Fruit fly (Drosophila melanogaster) whole organism, embryonic: ENCODE results near the gene CG43796.

Experiments
- Ada2b ChIP-seq: fragments of 200-800 bp; sonication (Bioruptor generic); IDR thresholded peaks from 2 replicates; pipeline ENCODE4 v1.3.6; 2022; ENCODE audit warnings: missing biosample characterization, missing genetic modification characterization
- Asciz ChIP-seq: fragments of 200-800 bp; sonication (Bioruptor generic); optimal IDR thresholded peaks from 2 replicates; lab custom pipeline; 2017; ENCODE audit warnings: missing biosample characterization, mild to moderate bottlenecking, missing genetic modification characterization, missing genetic modification reagents
- Bteb2 ChIP-seq: fragments of 200-800 bp; sonication (Bioruptor generic); optimal IDR thresholded peaks from 2 replicates; lab custom pipeline; 2016; ENCODE audit warnings: missing biosample characterization, missing genetic modification characterization
- CG10462 ChIP-seq: fragments of 200-800 bp; sonication (Bioruptor generic); optimal IDR thresholded peaks from 2 replicates; lab custom pipeline; 2016; ENCODE audit warnings: missing biosample characterization, missing genetic modification characterization
- CG10543 ChIP-seq: fragments of 200-800 bp; sonication (Bioruptor generic); optimal IDR thresholded peaks from 3 replicates; lab custom pipeline; 2017; ENCODE audit warnings: missing biosample characterization, mild to moderate bottlenecking, missing genetic modification characterization, moderate library complexity
- CG11085 ChIP-seq: fragments of 200-800 bp; sonication (Bioruptor generic); IDR thresholded peaks from 2 replicates; pipeline ENCODE4 v1.3.6; 2022; ENCODE audit warnings: missing biosample characterization, missing genetic modification characterization
- CG11247 ChIP-seq: fragments of 200-800 bp; sonication (Bioruptor generic); IDR thresholded peaks from 2 replicates; pipeline ENCODE4 v1.3.6; 2022; ENCODE audit warnings: missing biosample characterization, missing genetic modification characterization
- CG12155 ChIP-seq: fragments of 200-800 bp; sonication (Bioruptor generic); optimal IDR thresholded peaks from 3 replicates; lab custom pipeline; 2016; ENCODE audit warnings: missing biosample characterization, missing genetic modification characterization
- CG12219 ChIP-seq: fragments of 200-800 bp; sonication (Bioruptor generic); optimal IDR thresholded peaks from 3 replicates; lab custom pipeline; 2018; ENCODE audit warnings: missing biosample characterization, mild to moderate bottlenecking, missing genetic modification characterization
- CG12391 ChIP-seq: fragments of 200-800 bp; sonication (Bioruptor generic); optimal IDR thresholded peaks from 3 replicates; lab custom pipeline; 2018; ENCODE audit warnings: missing biosample characterization, mild to moderate bottlenecking, missing genetic modification characterization, moderate library complexity
- CG13424 ChIP-seq: fragments of 200-800 bp; sonication (Bioruptor generic); optimal IDR thresholded peaks from 2 replicates; lab custom pipeline; 2019; ENCODE audit warnings: missing biosample characterization, mild to moderate bottlenecking, missing genetic modification characterization, moderate library complexity
- CG15696 ChIP-seq: fragments of 200-800 bp; sonication (Bioruptor generic); optimal IDR thresholded peaks from 2 replicates; lab custom pipeline; 2019; ENCODE audit warnings: missing biosample characterization, mild to moderate bottlenecking, missing genetic modification characterization, moderate library complexity
- CG17359 ChIP-seq: fragments of 200-800 bp; sonication (Bioruptor generic); optimal IDR thresholded peaks from 3 replicates; lab custom pipeline; 2018; ENCODE audit warnings: missing biosample characterization, mild to moderate bottlenecking, missing genetic modification characterization, moderate library complexity
- CG17612 ChIP-seq: fragments of 200-800 bp; sonication (Bioruptor generic); IDR thresholded peaks from 2 replicates; pipeline ENCODE4 v1.3.6; 2022; ENCODE audit warnings: missing biosample characterization, missing genetic modification characterization
- CG1792 ChIP-seq: fragments of 200-800 bp; sonication (Bioruptor generic); optimal IDR thresholded peaks from 2 replicates; lab custom pipeline; 2016; ENCODE audit warnings: missing biosample characterization, missing genetic modification characterization
- CG2202 ChIP-seq: fragments of 200-800 bp; sonication (Bioruptor generic); optimal IDR thresholded peaks from 2 replicates; lab custom pipeline; 2018; ENCODE audit warnings: missing biosample characterization, mild to moderate bottlenecking, missing genetic modification characterization
- CG30403 ChIP-seq: fragments of 200-800 bp; sonication (Bioruptor generic); optimal IDR thresholded peaks from 3 replicates; lab custom pipeline; 2016; ENCODE audit warnings: missing biosample characterization, missing genetic modification characterization
- CG31224 ChIP-seq: fragments of 200-800 bp; sonication (Bioruptor generic); IDR thresholded peaks from 2 replicates; pipeline ENCODE4 v1.3.6; 2022; ENCODE audit warnings: missing biosample characterization, missing genetic modification characterization
- CG32772 ChIP-seq: fragments of 200-800 bp; sonication (Bioruptor generic); IDR thresholded peaks from 2 replicates; pipeline ENCODE4 v1.3.6; 2022; ENCODE audit warnings: missing biosample characterization, missing genetic modification characterization
- CG3281 ChIP-seq: fragments of 200-800 bp; sonication (Bioruptor generic); optimal IDR thresholded peaks from 3 replicates; lab custom pipeline; 2017; ENCODE audit warnings: missing biosample characterization, mild to moderate bottlenecking, missing genetic modification characterization
- CG33213 ChIP-seq: fragments of 200-800 bp; sonication (Bioruptor generic); optimal IDR thresholded peaks from 3 replicates; lab custom pipeline; 2016; ENCODE audit warnings: missing biosample characterization, missing genetic modification characterization
- CG3407 ChIP-seq: fragments of 200-800 bp; sonication (Bioruptor generic); optimal IDR thresholded peaks from 2 replicates; lab custom pipeline; 2018; ENCODE audit warnings: missing biosample characterization, mild to moderate bottlenecking, missing genetic modification characterization
- CG5953 ChIP-seq: fragments of 200-800 bp; sonication (Bioruptor generic); IDR thresholded peaks from 2 replicates; pipeline ENCODE4 v1.3.6; 2022; ENCODE audit warnings: missing biosample characterization, missing genetic modification characterization
- CG6175 ChIP-seq: fragments of 200-800 bp; sonication (Bioruptor generic); IDR thresholded peaks from 3 replicates; pipeline ENCODE4 v1.3.6; 2022; ENCODE audit warnings: missing biosample characterization, missing genetic modification characterization
- CG6272 ChIP-seq: fragments of 200-800 bp; sonication (Bioruptor generic); IDR thresholded peaks from 2 replicates; pipeline ENCODE4 v1.3.6; 2022; ENCODE audit warnings: missing biosample characterization, missing genetic modification characterization
- CG6854 ChIP-seq: fragments of 200-800 bp; sonication (Bioruptor generic); optimal IDR thresholded peaks from 3 replicates; lab custom pipeline; 2017; ENCODE audit warnings: missing biosample characterization, mild to moderate bottlenecking, missing genetic modification characterization
- CG7839 ChIP-seq: fragments of 200-800 bp; sonication (Bioruptor generic); optimal IDR thresholded peaks from 3 replicates; lab custom pipeline; 2018; ENCODE audit warnings: missing biosample characterization, mild to moderate bottlenecking, missing genetic modification characterization, moderate library complexity
- CG7963 ChIP-seq: fragments of 200-800 bp; sonication (Bioruptor generic); IDR thresholded peaks from 3 replicates; pipeline ENCODE4 v1.3.6; 2022; ENCODE audit warnings: missing biosample characterization, missing genetic modification characterization; ENCODE audit not compliant: partially characterized antibody
- CG9437 ChIP-seq: fragments of 200-800 bp; sonication (Bioruptor generic); optimal IDR thresholded peaks from 2 replicates; lab custom pipeline; 2018; ENCODE audit warnings: missing biosample characterization, mild to moderate bottlenecking, missing genetic modification characterization
- Dll ChIP-seq: fragments of 200-800 bp; sonication (Bioruptor generic); IDR thresholded peaks from 4 replicates; pipeline ENCODE4 v1.3.6; 2022; ENCODE audit warnings: missing biosample characterization, missing genetic modification characterization; ENCODE audit not compliant: partially characterized antibody
- ERR ChIP-seq: fragments of 200-800 bp; sonication (Bioruptor generic); optimal IDR thresholded peaks from 2 replicates; lab custom pipeline; 2016; ENCODE audit warnings: missing biosample characterization, missing genetic modification characterization
- GATAe ChIP-seq: fragments of 200-800 bp; sonication (Bioruptor generic); conservative IDR thresholded peaks from 2 replicates; pipeline ENCODE4 v1.3.6; 2022; ENCODE audit warnings: missing biosample characterization, missing genetic modification characterization
- H15 ChIP-seq: fragments of 200-800 bp; sonication (Bioruptor generic); IDR thresholded peaks from 3 replicates; pipeline ENCODE4 v1.3.6; 2022; ENCODE audit warnings: missing biosample characterization, missing genetic modification characterization
- Nf-YC ChIP-seq: fragments of 200-800 bp; optimal IDR thresholded peaks from 3 replicates; lab custom pipeline; 2019; ENCODE audit warnings: missing biosample characterization, mild to moderate bottlenecking, missing genetic modification characterization, moderate library complexity
- Stat92E ChIP-seq, 3 experiments: fragments of >200 bp in 2 of 3; fragments of 200-800 bp in 1 of 3; sonication (Bioruptor generic) in 1 of 3; optimal IDR thresholded peaks; 2 replicates each; lab custom pipeline; 2017 to 2019; ENCODE audit warnings: missing biosample characterization in 3 of 3, missing genetic modification characterization in 3 of 3, mild to moderate bottlenecking in 1 of 3, moderate library complexity in 1 of 3
- ara ChIP-seq: fragments of 200-800 bp; sonication (Bioruptor generic); IDR thresholded peaks from 2 replicates; pipeline ENCODE4 v1.3.6; 2022; ENCODE audit warnings: missing biosample characterization, missing genetic modification characterization
- chinmo ChIP-seq: fragments of 200-800 bp; sonication (Bioruptor generic); IDR thresholded peaks from 4 replicates; pipeline ENCODE4 v1.3.6; 2022; ENCODE audit warnings: missing biosample characterization, missing genetic modification characterization; ENCODE audit not compliant: partially characterized antibody
- dmrt11E ChIP-seq: fragments of 200-800 bp; sonication (Bioruptor generic); optimal IDR thresholded peaks from 3 replicates; lab custom pipeline; 2018; ENCODE audit warnings: missing biosample characterization, mild to moderate bottlenecking, missing genetic modification characterization, moderate library complexity
- dysf ChIP-seq: fragments of 200-800 bp; sonication (Bioruptor generic); IDR thresholded peaks from 3 replicates; pipeline ENCODE4 v1.3.6; 2022; ENCODE audit warnings: missing biosample characterization, missing genetic modification characterization
- esg ChIP-seq: fragments of 200-800 bp; sonication (Bioruptor generic); conservative IDR thresholded peaks from 2 replicates; pipeline ENCODE4 v1.3.6; 2022; ENCODE audit warnings: missing biosample characterization, missing genetic modification characterization
- ewg ChIP-seq: fragments of 200-800 bp; sonication (Bioruptor generic); optimal IDR thresholded peaks from 3 replicates; lab custom pipeline; 2017; ENCODE audit warnings: mild to moderate bottlenecking, missing biosample characterization, missing genetic modification reagents, missing genetic modification characterization
- insv ChIP-seq, 2 experiments: fragments of 200-800 bp; sonication (Bioruptor generic); optimal IDR thresholded peaks; 3 replicates each; lab custom pipeline; 2016 to 2018; ENCODE audit warnings: missing biosample characterization in 2 of 2, missing genetic modification characterization in 2 of 2
- jumu ChIP-seq: fragments of 200-800 bp; sonication (Bioruptor generic); optimal IDR thresholded peaks from 3 replicates; lab custom pipeline; 2016; ENCODE audit warnings: missing biosample characterization, missing genetic modification characterization
- otp ChIP-seq: fragments of 200-800 bp; sonication (Bioruptor generic); IDR thresholded peaks from 3 replicates; pipeline ENCODE4, ENCODE4 v1.3.6; 2022; ENCODE audit warnings: missing biosample characterization, missing genetic modification characterization
- pho ChIP-seq: fragments of 200-800 bp; sonication (Bioruptor generic); optimal IDR thresholded peaks from 2 replicates; lab custom pipeline; 2016; ENCODE audit warnings: missing biosample characterization, missing genetic modification characterization
- pnt ChIP-seq: fragments of 200-800 bp; sonication (Bioruptor generic); optimal IDR thresholded peaks from 3 replicates; lab custom pipeline; 2016; ENCODE audit warnings: missing biosample characterization, missing genetic modification characterization
- psq ChIP-seq: fragments of 200-800 bp; sonication (Bioruptor generic); optimal IDR thresholded peaks from 2 replicates; lab custom pipeline; 2017; ENCODE audit warnings: missing biosample characterization, missing genetic modification characterization
- sd ChIP-seq: fragments of 200-800 bp; sonication (Bioruptor generic); optimal IDR thresholded peaks from 3 replicates; lab custom pipeline; 2018; ENCODE audit warnings: missing biosample characterization, mild to moderate bottlenecking, missing genetic modification characterization, moderate library complexity
- sr ChIP-seq: fragments of 200-800 bp; sonication (Bioruptor generic); IDR thresholded peaks from 3 replicates; pipeline ENCODE4 v1.3.6; 2022; ENCODE audit warnings: missing biosample characterization, missing genetic modification characterization
- zfh1 ChIP-seq: fragments of 200-800 bp; sonication (Bioruptor generic); IDR thresholded peaks from 3 replicates; pipeline ENCODE4 v1.3.6; 2022; ENCODE audit warnings: missing biosample characterization, missing genetic modification characterization

CG43796 gene

DNA sequence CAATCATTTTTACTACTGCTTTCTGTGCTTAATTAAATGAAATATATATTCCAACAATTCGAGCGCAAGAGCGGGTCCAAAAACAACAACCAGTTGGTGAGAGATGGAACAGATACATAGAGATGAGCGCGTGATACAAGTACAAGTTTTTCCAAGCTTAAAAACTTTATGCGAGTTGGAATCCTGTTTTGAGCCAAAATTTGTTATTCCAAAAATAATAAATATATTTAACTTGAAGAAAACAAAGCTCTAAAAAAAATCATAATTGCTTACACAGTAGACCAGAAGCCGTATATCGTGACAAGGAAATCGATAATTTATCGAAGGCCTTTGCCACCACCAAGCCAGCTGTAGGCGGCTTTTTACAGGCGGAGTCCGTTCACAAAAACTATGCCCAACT lies 32.6 kb downstream of the CG43796 start, which contains the start of the genes CG13097 and PIG-U (continued):
- TF ChIP-seq sr (GFP tag; lab: Robert Waterston, UW) (no peak), Dll (peak; percentile 98), chinmo (no peak), CG2202 (tag; lab: Kevin White, UChicago) (peak; percentile 55), CG31224 (GFP tag; lab: Robert Waterston, UW) (peak; percentile 53; the same call in 1 of the 2 replicates), CG6175 (GFP tag; lab: Robert Waterston, UW) (0 out of 3 replicates have a peak, but pooled peaks have one; percentile 41), psq (GFP tag; lab: Kevin White, UChicago) (peak; percentile 55), CG11085 (peak; percentile 28; the same call in 1 of the 2 replicates), CG7963 (GFP tag; lab: Robert Waterston, UW) (peak; percentile 78; the same call in 2 of the 3 replicates), CG15696 (tag; lab: Kevin White, UChicago) (peak; percentile 83), CG12391 (tag; lab: Kevin White, UChicago) (peak; percentile 91), CG10462 (GFP tag; lab: Kevin White, UChicago) (peak; percentile 67), CG17359 (tag; lab: Kevin White, UChicago) (peak; percentile 74), CG11247 (GFP tag; lab: Robert Waterston, UW) (peak; percentile 77), ewg (peak; percentile 34), CG5953 (GFP tag; lab: Robert Waterston, UW) (peak; percentile 45; the same call in 1 of the 2 replicates), H15 (GFP tag; lab: Robert Waterston, UW) (peak; percentile 77; the same call in 2 of the 3 replicates), otp (GFP tag; lab: Robert Waterston, UW) (0 out of 3 replicates have a peak, but pooled peaks have one; percentile 57), esg (GFP tag; lab: Robert Waterston, UW) (peak; percentile 72), CG1792 (GFP tag; lab: Kevin White, UChicago) (peak; percentile 55), sd (tag; lab: Kevin White, UChicago) (no peak), jumu (peak; percentile 22), CG10543 (GFP tag; lab: Kevin White, UChicago) (peak; percentile 70), Nf-YC (tag; lab: Kevin White, UChicago) (peak; percentile 73), dysf (GFP tag; lab: Robert Waterston, UW) (peak; percentile 85), CG33213 (peak; percentile 78), pnt (peak; percentile 64), Ada2b (GFP tag; lab: Robert Waterston, UW) (peak; percentile 82), Bteb2 (GFP tag; lab: Kevin White, UChicago) (peak; percentile 65), CG13424 (tag; lab: Kevin White, UChicago) (peak; percentile 86), CG3407 (GFP tag; lab: Kevin White, UChicago) (peak; percentile 53), GATAe (GFP tag; lab: Robert Waterston, UW) (no peak), CG17612 (GFP tag; lab: Robert Waterston, UW) (no peak), CG3281 (GFP tag; lab: Kevin White, UChicago) (peak; percentile 77), Asciz (GFP tag; lab: Kevin White, UChicago) (no peak), CG12155 (peak; percentile 86), insv (GFP tag; optimal IDR thresholded peaks at IDR 0.05; lab: Kevin White, UChicago) (peak in 1 of 2 experiments; percentile 13), zfh1 (GFP tag; lab: Robert Waterston, UW) (peak; percentile 84), CG6272 (GFP tag; lab: Robert Waterston, UW) (peak; percentile 74), CG12219 (no peak), pho (peak; percentile 74), dmrt11E (tag; lab: Kevin White, UChicago) (peak; percentile 74), CG7839 (tag; lab: Kevin White, UChicago) (peak; percentile 75), CG9437 (GFP tag; lab: Kevin White, UChicago) (peak; percentile 46), ara (GFP tag; lab: Robert Waterston, UW) (peak; percentile 79), ERR (peak; percentile 61), Stat92E (GFP tag; optimal IDR thresholded peaks at IDR 0.05; lab: Kevin White, UChicago) (peak in 1 of 3 experiments; percentile 23), CG30403 (GFP tag; lab: Kevin White, UChicago) (peak; percentile 92), CG32772 (GFP tag; lab: Robert Waterston, UW) (peak; percentile 78), CG6854 (no peak)
